Worm (Caenorhabditis elegans) whole organism, L2 larva: ENCODE measurements around the gene gcy-32.

Experiments
- C34F6.9 ChIP-seq: fragments of 150-350 bp; optimal IDR thresholded peaks from 2 replicates; lab custom pipeline; 2014; ENCODE audit warnings: missing biosample characterization, missing genetic modification characterization
- ZK546.5 ChIP-seq: sonication (generic microtip); optimal IDR thresholded peaks from 2 replicates; lab custom pipeline; 2017; ENCODE audit warnings: missing biosample characterization, missing genetic modification characterization
- alr-1 ChIP-seq: fragments of 150-350 bp; optimal IDR thresholded peaks from 2 replicates; lab custom pipeline; 2014; ENCODE audit warnings: missing biosample characterization, missing genetic modification characterization
- aly-2 ChIP-seq: fragments of 150-350 bp; optimal IDR thresholded peaks from 2 replicates; lab custom pipeline; 2014; ENCODE audit warnings: missing biosample characterization, missing genetic modification characterization
- ama-1 ChIP-seq: fragments of 150-350 bp; optimal IDR thresholded peaks from 2 replicates; lab custom pipeline; 2018; ENCODE audit warnings: inconsistent platforms
- blmp-1 ChIP-seq: sonication (generic microtip); optimal IDR thresholded peaks from 2 replicates; lab custom pipeline; 2017; ENCODE audit warnings: missing genetic modification characterization, mild to moderate bottlenecking, missing compliant biosample characterization, antibody characterized with exemption, moderate library complexity; ENCODE audit not compliant: insufficient read depth
- ceh-16 ChIP-seq: fragments of 150-350 bp; optimal IDR thresholded peaks from 2 replicates; lab custom pipeline; 2014; ENCODE audit warnings: missing biosample characterization, missing genetic modification characterization
- ceh-82 ChIP-seq: fragments of 150-350 bp; optimal IDR thresholded peaks from 2 replicates; lab custom pipeline; 2014; ENCODE audit warnings: missing biosample characterization, missing genetic modification characterization
- crh-2 ChIP-seq: sonication (generic microtip); optimal IDR thresholded peaks from 2 replicates; lab custom pipeline; 2017; ENCODE audit warnings: missing biosample characterization, missing genetic modification characterization
- dmd-4 ChIP-seq: sonication (generic microtip); optimal IDR thresholded peaks from 2 replicates; lab custom pipeline; 2017; ENCODE audit warnings: missing biosample characterization, missing genetic modification characterization
- egl-27 ChIP-seq: sonication (generic microtip); optimal IDR thresholded peaks from 3 replicates; lab custom pipeline; 2017; ENCODE audit warnings: missing biosample characterization, missing genetic modification reagents, missing genetic modification characterization
- elt-1 ChIP-seq: fragments of 150-350 bp; optimal IDR thresholded peaks from 2 replicates; lab custom pipeline; 2014; ENCODE audit warnings: missing biosample characterization, missing genetic modification characterization
- elt-3 ChIP-seq: sonication (generic microtip); optimal IDR thresholded peaks from 2 replicates; lab custom pipeline; 2017; ENCODE audit warnings: missing biosample characterization, missing genetic modification characterization
- fos-1 ChIP-seq: fragments of 150-350 bp; optimal IDR thresholded peaks from 2 replicates; lab custom pipeline; 2014; ENCODE audit warnings: missing biosample characterization, missing genetic modification characterization
- gmeb-1 ChIP-seq: fragments of 150-350 bp; optimal IDR thresholded peaks from 2 replicates; lab custom pipeline; 2014; ENCODE audit warnings: missing biosample characterization, missing genetic modification characterization
- lin-13 ChIP-seq: fragments of 150-350 bp; optimal IDR thresholded peaks from 2 replicates; lab custom pipeline; 2014; ENCODE audit warnings: missing biosample characterization, missing genetic modification reagents, missing genetic modification characterization
- lin-39 ChIP-seq: fragments of 150-350 bp; optimal IDR thresholded peaks from 2 replicates; lab custom pipeline; 2014; ENCODE audit warnings: missing biosample characterization, missing genetic modification reagents, missing genetic modification characterization
- lsy-2 ChIP-seq, 2 experiments: fragments of 150-350 bp in 1 of 2; sonication (generic microtip) in 1 of 2; optimal IDR thresholded peaks; 2 replicates each; lab custom pipeline; 2014 to 2017; ENCODE audit warnings: missing biosample characterization in 2 of 2, missing genetic modification characterization in 2 of 2
- mab-5 ChIP-seq: fragments of 150-350 bp; optimal IDR thresholded peaks from 2 replicates; lab custom pipeline; 2014; ENCODE audit warnings: missing biosample characterization, missing genetic modification characterization
- mdl-1 ChIP-seq, 2 experiments: fragments of 150-350 bp in 1 of 2; sonication (generic microtip) in 1 of 2; optimal IDR thresholded peaks; 2 replicates each; lab custom pipeline; 2017; ENCODE audit warnings: missing biosample characterization in 2 of 2, missing genetic modification characterization in 2 of 2
- nhr-10 ChIP-seq: sonication (generic microtip); optimal IDR thresholded peaks from 2 replicates; lab custom pipeline; 2017; ENCODE audit warnings: missing biosample characterization, missing genetic modification characterization
- nhr-12 ChIP-seq: fragments of 150-350 bp; optimal IDR thresholded peaks from 2 replicates; lab custom pipeline; 2014; ENCODE audit warnings: missing biosample characterization, missing genetic modification characterization
- nhr-129 ChIP-seq: fragments of 150-350 bp; optimal IDR thresholded peaks from 2 replicates; lab custom pipeline; 2014; ENCODE audit warnings: missing biosample characterization, missing genetic modification characterization
- nhr-21 ChIP-seq: fragments of 150-350 bp; optimal IDR thresholded peaks from 2 replicates; lab custom pipeline; 2014; ENCODE audit warnings: missing biosample characterization, missing genetic modification characterization
- nhr-23 ChIP-seq: fragments of 150-350 bp; optimal IDR thresholded peaks from 2 replicates; lab custom pipeline; 2014; ENCODE audit warnings: missing biosample characterization, missing genetic modification reagents, missing genetic modification characterization
- nhr-237 ChIP-seq: fragments of 150-350 bp; optimal IDR thresholded peaks from 2 replicates; lab custom pipeline; 2014; ENCODE audit warnings: missing biosample characterization, missing genetic modification characterization
- nhr-25 ChIP-seq: fragments of 150-350 bp; sonication (generic microtip); optimal IDR thresholded peaks from 3 replicates; lab custom pipeline; 2014; ENCODE audit warnings: missing biosample characterization, missing genetic modification characterization
- nhr-6 ChIP-seq: fragments of 150-350 bp; optimal IDR thresholded peaks from 2 replicates; lab custom pipeline; 2014; ENCODE audit warnings: missing biosample characterization, missing genetic modification characterization
- nhr-77 ChIP-seq: fragments of 150-350 bp; optimal IDR thresholded peaks from 2 replicates; lab custom pipeline; 2014; ENCODE audit warnings: missing biosample characterization, missing genetic modification characterization
- peb-1 ChIP-seq: fragments of 150-350 bp; optimal IDR thresholded peaks from 2 replicates; lab custom pipeline; 2014; ENCODE audit warnings: missing biosample characterization, missing genetic modification characterization
- sma-3 ChIP-seq: sonication (generic microtip); optimal IDR thresholded peaks from 2 replicates; lab custom pipeline; 2016; ENCODE audit warnings: missing genetic modification reagents, missing genetic modification characterization, missing compliant biosample characterization
- snpc-4 ChIP-seq: fragments of 150-350 bp; optimal IDR thresholded peaks from 2 replicates; lab custom pipeline; 2014; ENCODE audit warnings: missing biosample characterization, missing genetic modification characterization
- unc-39 ChIP-seq: fragments of 150-350 bp; optimal IDR thresholded peaks from 2 replicates; lab custom pipeline; 2014; ENCODE audit warnings: missing biosample characterization, missing genetic modification characterization
- unc-55 ChIP-seq: fragments of 150-350 bp; sonication (generic microtip); optimal IDR thresholded peaks from 3 replicates; lab custom pipeline; 2014; ENCODE audit warnings: missing biosample characterization, missing genetic modification reagents, missing genetic modification characterization
- unc-62 ChIP-seq: fragments of 150-350 bp; optimal IDR thresholded peaks from 2 replicates; lab custom pipeline; 2014; ENCODE audit warnings: missing biosample characterization, missing genetic modification reagents, missing genetic modification characterization
- zag-1 ChIP-seq: fragments of 150-350 bp; optimal IDR thresholded peaks from 2 replicates; lab custom pipeline; 2014; ENCODE audit warnings: missing biosample characterization, missing genetic modification characterization

Gene gcy-32

DNA sequence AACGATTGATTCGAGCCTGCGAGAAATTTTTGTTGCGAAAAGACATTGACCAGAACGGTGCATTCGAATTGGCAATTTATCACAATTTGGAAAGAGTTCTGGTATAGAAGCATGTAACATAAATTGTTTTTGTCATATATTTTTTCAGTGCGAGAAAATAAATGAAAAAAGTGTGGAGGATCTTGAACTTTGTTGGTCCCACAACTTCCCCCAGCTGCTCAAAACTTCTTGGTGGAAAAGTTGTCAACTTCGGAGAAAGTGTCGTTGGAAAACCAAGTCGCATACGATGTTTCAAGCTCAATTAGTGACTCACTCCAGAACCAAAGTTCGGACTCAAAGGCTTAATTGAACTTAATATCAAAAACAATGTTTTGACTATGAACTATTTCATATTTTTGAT, 16.7 kb upstream of the gcy-32 start:
- TF ChIP-seq lin-13 (no peak), lsy-2 (tag; optimal IDR thresholded peaks at IDR 0.05; lab: Kevin White, UChicago) (no peak), unc-55 (GFP tag; lab: Kevin White, UChicago) (no peak), aly-2 (tag; lab: Kevin White, UChicago) (no peak), C34F6.9 (tag; lab: Kevin White, UChicago) (no peak), dmd-4 (tag; lab: Kevin White, UChicago) (no peak), nhr-10 (tag; lab: Kevin White, UChicago) (no peak), fos-1 (tag; lab: Kevin White, UChicago) (no peak), nhr-6 (tag; lab: Kevin White, UChicago) (no peak), elt-1 (no peak)
- TF ChIP-seq, all 48 proteins: peak for 0

DNA sequence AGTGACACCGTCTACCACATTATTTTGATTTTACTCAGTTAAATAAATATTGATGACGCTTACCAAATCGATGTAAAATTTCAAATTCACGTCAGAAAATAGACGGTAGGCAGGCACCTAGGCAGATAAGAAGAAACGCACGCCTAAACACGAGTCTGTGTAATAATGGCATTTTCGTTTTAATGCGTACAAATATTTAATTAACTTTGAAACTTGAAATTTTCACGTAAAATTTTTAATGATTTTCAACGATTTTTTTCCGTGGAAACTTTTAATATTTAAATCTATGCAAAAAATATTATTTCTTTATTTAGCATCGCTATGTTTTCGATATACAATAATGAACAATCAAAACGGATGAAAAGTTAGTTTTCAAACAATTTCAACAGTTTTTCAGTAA, 15.9 kb upstream of the gcy-32 start, which contains the start of gene C06B3.16:
Gene C06B3.16 (plus strand): TSS at position 301 of the 400 bp plus-strand sequence.
- TF ChIP-seq lin-39 (tag; lab: Kevin White, UChicago): no peak
- no peak for TF ChIP-seq mdl-1 (tag; optimal IDR thresholded peaks at IDR 0.05; lab: Kevin White, UChicago)
- TF ChIP-seq nhr-129 (tag; lab: Kevin White, UChicago): no peak
- TF ChIP-seq sma-3 (GFP tag; lab: Kevin White, UChicago): no peak
- TF ChIP-seq fos-1 (tag; lab: Kevin White, UChicago): no peak
- no peak for TF ChIP-seq peb-1
- no peak for TF ChIP-seq blmp-1
- no peak for TF ChIP-seq nhr-25 (tag; lab: Kevin White, UChicago)
- no peak for TF ChIP-seq C34F6.9 (tag; lab: Kevin White, UChicago)
- TF ChIP-seq mab-5: no peak

DNA sequence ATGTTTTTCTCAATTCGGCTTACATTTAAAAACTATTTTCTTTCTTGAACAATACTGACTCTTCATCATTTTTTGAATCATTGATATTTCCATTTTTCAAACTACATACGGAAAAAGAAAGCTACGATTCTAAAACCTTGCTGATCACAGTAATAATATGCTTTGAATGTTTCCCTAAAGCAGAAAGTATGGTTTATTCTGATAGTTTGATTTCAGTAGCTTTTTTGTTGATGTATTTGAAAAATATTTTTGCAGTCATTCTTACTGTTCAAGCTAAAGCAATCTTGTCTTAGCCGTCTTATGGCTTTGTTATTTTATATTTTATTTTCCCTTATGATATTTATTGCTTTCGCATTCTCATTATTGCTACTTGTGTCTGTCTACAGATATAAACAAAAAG, 14.2 kb upstream of the gcy-32 start, which contains the start of gene srxa-13:
Gene srxa-13 (plus strand): TSS at position 301 of the 400 bp plus-strand sequence.
- TF ChIP-seq unc-62 (GFP tag; lab: Kevin White, UChicago) (no peak), zag-1 (tag; lab: Kevin White, UChicago) (no peak), nhr-77 (no peak), nhr-10 (tag; lab: Kevin White, UChicago) (no peak), nhr-12 (tag; lab: Kevin White, UChicago) (no peak), aly-2 (tag; lab: Kevin White, UChicago) (no peak), lin-39 (tag; lab: Kevin White, UChicago) (no peak), nhr-23 (tag; lab: Kevin White, UChicago) (no peak), ceh-16 (no peak), elt-1 (no peak), unc-55 (GFP tag; lab: Kevin White, UChicago) (no peak), ceh-82 (no peak), unc-39 (tag; lab: Kevin White, UChicago) (no peak), gmeb-1 (tag; lab: Kevin White, UChicago) (no peak), nhr-237 (tag; lab: Kevin White, UChicago) (no peak), alr-1 (no peak), nhr-21 (tag; lab: Kevin White, UChicago) (no peak), crh-2 (tag; lab: Kevin White, UChicago) (no peak), ama-1 (lab: Kevin White, UChicago) (no peak), ZK546.5 (no peak)

DNA sequence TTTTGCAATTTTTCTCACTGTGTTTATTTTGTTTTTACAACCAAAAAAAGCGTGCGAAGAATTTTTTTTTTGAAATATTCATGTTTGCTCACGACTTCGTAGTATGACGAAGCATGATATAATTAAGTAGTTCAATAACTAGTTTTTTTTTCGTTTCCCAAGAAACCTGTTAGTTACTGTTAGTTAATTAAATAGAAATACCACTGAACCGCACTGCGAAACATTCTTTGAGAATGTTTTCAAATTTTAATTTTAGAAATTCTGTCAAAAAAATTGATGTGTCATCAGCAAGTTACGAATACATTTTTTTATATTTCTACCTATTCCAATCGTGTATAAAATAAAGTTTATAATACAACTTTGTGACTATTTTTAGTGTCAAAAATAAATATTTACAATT, 11.1 kb upstream of the gcy-32 start, which contains the start of gene srxa-12:
Gene srxa-12 (plus strand): TSS at position 301 of the 400 bp plus-strand sequence.
- TF ChIP-seq nhr-21 (tag; lab: Kevin White, UChicago) (no peak), nhr-77 (no peak), alr-1 (no peak), unc-55 (GFP tag; lab: Kevin White, UChicago) (no peak), egl-27 (tag; lab: Kevin White, UChicago) (no peak)

DNA sequence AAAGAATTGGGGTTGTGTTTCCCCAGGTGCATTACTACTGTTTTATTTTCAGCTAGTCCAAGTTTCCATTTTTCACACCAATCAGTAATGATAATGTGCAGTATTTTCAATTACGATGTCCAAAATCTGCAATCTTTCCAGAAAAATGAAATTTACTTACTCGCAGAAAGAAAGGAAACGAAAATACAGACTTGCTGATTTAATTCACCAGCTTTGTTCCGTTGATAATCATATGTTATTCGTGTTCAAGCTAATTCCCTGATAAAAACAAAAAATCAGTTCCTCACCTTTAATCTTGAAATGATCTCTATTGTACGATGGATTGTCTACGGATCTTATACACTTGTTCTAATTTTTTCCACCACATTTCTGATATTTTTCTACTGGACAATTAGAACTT, 8.6 kb upstream of the gcy-32 start, which contains the start of gene srxa-11:
Gene srxa-11 (plus strand): TSS at position 301 of the 400 bp plus-strand sequence.
- TF ChIP-seq nhr-6 (tag; lab: Kevin White, UChicago): no peak
- no peak for TF ChIP-seq sma-3 (GFP tag; lab: Kevin White, UChicago)
- no peak for TF ChIP-seq alr-1
- TF ChIP-seq snpc-4 (tag; lab: Kevin White, UChicago): no peak
- TF ChIP-seq elt-3 (tag; lab: Kevin White, UChicago): no peak
- TF ChIP-seq lsy-2 (tag; optimal IDR thresholded peaks at IDR 0.05; lab: Kevin White, UChicago): no peak
- TF ChIP-seq, all 48 proteins: peak for 0
